Fruit fly (Drosophila melanogaster) whole organism, prepupa: ENCODE measurements around the gene CG11581.
A peak's percentile ranks its signal among the peaks of the same experiment; 100 is the strongest.

Experiments used
- Blimp-1 ChIP-seq: fragments of 200-800 bp; sonication (Bioruptor generic); optimal IDR thresholded peaks from 3 replicates; lab custom pipeline; 2017; ENCODE audit warnings: missing biosample characterization, missing genetic modification characterization, mild to moderate bottlenecking, moderate library complexity, missing genetic modification reagents
- CG10631 ChIP-seq: fragments of 200-800 bp; sonication (Bioruptor generic); optimal IDR thresholded peaks from 2 replicates; lab custom pipeline; 2016; ENCODE audit warnings: missing biosample characterization, missing genetic modification characterization
- CG10669 ChIP-seq: fragments of 200-800 bp; sonication (Bioruptor generic); optimal IDR thresholded peaks from 3 replicates; lab custom pipeline; 2018; ENCODE audit warnings: missing biosample characterization, mild to moderate bottlenecking, missing genetic modification characterization, moderate library complexity
- CG11294 ChIP-seq: fragments of 200-800 bp; sonication (Bioruptor generic); IDR thresholded peaks from 2 replicates; pipeline ENCODE4 v1.3.6; 2022; ENCODE audit warnings: missing biosample characterization, missing genetic modification characterization
- CG11762 ChIP-seq: fragments of 200-800 bp; sonication (Bioruptor generic); optimal IDR thresholded peaks from 3 replicates; lab custom pipeline; 2016; ENCODE audit warnings: missing biosample characterization, missing genetic modification characterization; ENCODE audit not compliant: insufficient read depth
- CG11902 ChIP-seq: fragments of 200-800 bp; sonication (Bioruptor generic); optimal IDR thresholded peaks from 3 replicates; lab custom pipeline; 2016; ENCODE audit warnings: missing biosample characterization, missing genetic modification characterization
- CG15336 ChIP-seq: fragments of 200-800 bp; sonication (Bioruptor generic); IDR thresholded peaks from 2 replicates; pipeline ENCODE4 v1.3.6; 2022; ENCODE audit warnings: missing biosample characterization, missing genetic modification characterization
- CG1621 ChIP-seq: fragments of 200-800 bp; sonication (Bioruptor generic); optimal IDR thresholded peaks from 3 replicates; lab custom pipeline; 2018; ENCODE audit warnings: missing biosample characterization, mild to moderate bottlenecking, missing genetic modification characterization
- CG3032 ChIP-seq: fragments of 200-800 bp; optimal IDR thresholded peaks from 2 replicates; lab custom pipeline; 2019; ENCODE audit warnings: missing biosample characterization, mild to moderate bottlenecking, missing genetic modification characterization, moderate library complexity
- CG31627 ChIP-seq: fragments of 200-800 bp; sonication (Bioruptor generic); optimal IDR thresholded peaks from 3 replicates; lab custom pipeline; 2016; ENCODE audit warnings: missing biosample characterization, missing genetic modification characterization
- CG32006 ChIP-seq: fragments of 200-800 bp; sonication (Bioruptor generic); optimal IDR thresholded peaks from 3 replicates; lab custom pipeline; 2017; ENCODE audit warnings: missing biosample characterization, mild to moderate bottlenecking, missing genetic modification characterization
- CG4318 ChIP-seq: fragments of 200-800 bp; sonication (Bioruptor generic); optimal IDR thresholded peaks from 3 replicates; lab custom pipeline; 2017; ENCODE audit warnings: missing biosample characterization, mild to moderate bottlenecking, missing genetic modification characterization
- CG6163 ChIP-seq: fragments of 200-800 bp; sonication (Bioruptor generic); IDR thresholded peaks from 3 replicates; pipeline ENCODE4 v1.3.6; 2022; ENCODE audit warnings: missing biosample characterization, missing genetic modification characterization
- CG6276 ChIP-seq: fragments of 200-800 bp; sonication (Bioruptor generic); optimal IDR thresholded peaks from 2 replicates; lab custom pipeline; 2017; ENCODE audit warnings: missing biosample characterization, mild to moderate bottlenecking, missing genetic modification characterization
- CG6792 ChIP-seq: fragments of 200-800 bp; sonication (Bioruptor generic); optimal IDR thresholded peaks from 3 replicates; lab custom pipeline; 2016; ENCODE audit warnings: missing biosample characterization, missing genetic modification characterization
- CG8119 ChIP-seq: fragments of 200-800 bp; sonication (Bioruptor generic); IDR thresholded peaks from 3 replicates; pipeline ENCODE4 v1.3.6; 2022; ENCODE audit warnings: missing biosample characterization, missing genetic modification characterization
- CG8319 ChIP-seq: fragments of 200-800 bp; sonication (Bioruptor generic); optimal IDR thresholded peaks from 3 replicates; lab custom pipeline; 2016; ENCODE audit warnings: missing biosample characterization, missing genetic modification characterization
- CG9139 ChIP-seq: fragments of 200-800 bp; sonication (Bioruptor generic); optimal IDR thresholded peaks from 3 replicates; lab custom pipeline; 2017; ENCODE audit warnings: missing biosample characterization, mild to moderate bottlenecking, missing genetic modification characterization
- Eip75B ChIP-seq: fragments of 200-800 bp; sonication (Bioruptor generic); optimal IDR thresholded peaks from 3 replicates; lab custom pipeline; 2016; ENCODE audit warnings: missing biosample characterization, missing genetic modification characterization
- Eip78C ChIP-seq: fragments of 200-800 bp; sonication (Bioruptor generic); peaks from one replicate; lab custom pipeline; 2016; ENCODE audit warnings: missing biosample characterization, missing genetic modification characterization
- Eip93F ChIP-seq: fragments of 200-800 bp; sonication (Bioruptor generic); optimal IDR thresholded peaks from 2 replicates; lab custom pipeline; 2016; ENCODE audit warnings: missing biosample characterization, mild to moderate bottlenecking, missing genetic modification characterization
- Ets21C ChIP-seq: fragments of 200-800 bp; sonication (Bioruptor generic); optimal IDR thresholded peaks from 3 replicates; lab custom pipeline; 2016; ENCODE audit warnings: missing biosample characterization, missing genetic modification characterization
- Ets96B ChIP-seq: fragments of 200-800 bp; optimal IDR thresholded peaks from 2 replicates; lab custom pipeline; 2019; ENCODE audit warnings: missing biosample characterization, mild to moderate bottlenecking, missing genetic modification characterization, moderate library complexity
- Gug ChIP-seq: fragments of 200-800 bp; sonication (Bioruptor generic); IDR thresholded peaks from 2 replicates; pipeline ENCODE4 v1.3.6; 2022; ENCODE audit warnings: missing biosample characterization, missing genetic modification characterization
- Hr38 ChIP-seq: sonication (Bioruptor generic); optimal IDR thresholded peaks from 2 replicates; lab custom pipeline; 2016; ENCODE audit warnings: missing biosample characterization, missing genetic modification characterization
- Hr39 ChIP-seq: fragments of 200-800 bp; sonication (Bioruptor generic); optimal IDR thresholded peaks from 2 replicates; lab custom pipeline; 2016; ENCODE audit warnings: missing biosample characterization, missing genetic modification characterization
- Hr4 ChIP-seq: fragments of 200-800 bp; sonication (Bioruptor generic); optimal IDR thresholded peaks from 3 replicates; lab custom pipeline; 2016; ENCODE audit warnings: missing biosample characterization, missing genetic modification characterization
- Met ChIP-seq: fragments of 200-800 bp; sonication (Bioruptor generic); optimal IDR thresholded peaks from 3 replicates; lab custom pipeline; 2016; ENCODE audit warnings: missing biosample characterization, missing genetic modification characterization
- Smox ChIP-seq: fragments of 200-800 bp; sonication (Bioruptor generic); optimal IDR thresholded peaks from 3 replicates; lab custom pipeline; 2016; ENCODE audit warnings: missing biosample characterization, missing genetic modification characterization
- Sox102F ChIP-seq: fragments of 200-800 bp; sonication (Bioruptor generic); optimal IDR thresholded peaks from 2 replicates; lab custom pipeline; 2016; ENCODE audit warnings: missing biosample characterization, mild to moderate bottlenecking, missing genetic modification characterization
- Sox14 ChIP-seq: fragments of 200-800 bp; sonication (Bioruptor generic); optimal IDR thresholded peaks from 3 replicates; lab custom pipeline; 2016; ENCODE audit warnings: missing biosample characterization, missing genetic modification characterization
- achi ChIP-seq: fragments of 200-800 bp; sonication (Bioruptor generic); optimal IDR thresholded peaks from 3 replicates; lab custom pipeline; 2016; ENCODE audit warnings: missing biosample characterization, missing genetic modification characterization
- acj6 ChIP-seq: fragments of 200-800 bp; sonication (Bioruptor generic); optimal IDR thresholded peaks from 3 replicates; lab custom pipeline; 2016; ENCODE audit warnings: missing biosample characterization, missing genetic modification characterization
- cyc ChIP-seq: fragments of 200-800 bp; sonication (Bioruptor generic); optimal IDR thresholded peaks from 3 replicates; lab custom pipeline; 2016; ENCODE audit warnings: missing biosample characterization, missing genetic modification characterization
- dac ChIP-seq: fragments of 200-800 bp; sonication (Bioruptor generic); optimal IDR thresholded peaks from 2 replicates; lab custom pipeline; 2017; ENCODE audit warnings: missing biosample characterization, mild to moderate bottlenecking, missing genetic modification characterization
- dsx ChIP-seq: fragments of 200-800 bp; optimal IDR thresholded peaks from 3 replicates; lab custom pipeline; 2019; ENCODE audit warnings: missing biosample characterization, mild to moderate bottlenecking, missing genetic modification characterization, moderate library complexity; ENCODE audit not compliant: poor library complexity, severe bottlenecking
- eg ChIP-seq: fragments of 200-800 bp; sonication (Bioruptor generic); IDR thresholded peaks from 3 replicates; pipeline ENCODE4 v1.3.6; 2022; ENCODE audit warnings: missing biosample characterization, missing genetic modification characterization
- esn ChIP-seq: fragments of 200-800 bp; sonication (Bioruptor generic); optimal IDR thresholded peaks from 2 replicates; lab custom pipeline; 2016; ENCODE audit warnings: missing biosample characterization, mild to moderate bottlenecking, missing genetic modification characterization, moderate library complexity
- fd59A ChIP-seq: fragments of 200-800 bp; sonication (Bioruptor generic); optimal IDR thresholded peaks from 2 replicates; lab custom pipeline; 2017; ENCODE audit warnings: missing biosample characterization, mild to moderate bottlenecking, missing genetic modification characterization, missing genetic modification reagents
- fd85E ChIP-seq: fragments of 200-800 bp; sonication (Bioruptor generic); optimal IDR thresholded peaks from 3 replicates; lab custom pipeline; 2016; ENCODE audit warnings: missing biosample characterization, missing genetic modification characterization
- fkh ChIP-seq: fragments of 200-800 bp; sonication (Bioruptor generic); optimal IDR thresholded peaks from 3 replicates; lab custom pipeline; 2017; ENCODE audit warnings: missing biosample characterization, mild to moderate bottlenecking, missing genetic modification characterization, moderate library complexity
- net ChIP-seq: fragments of 200-800 bp; sonication (Bioruptor generic); optimal IDR thresholded peaks from 3 replicates; lab custom pipeline; 2016; ENCODE audit warnings: missing biosample characterization, missing genetic modification characterization
- pdm3 ChIP-seq: fragments of 200-800 bp; sonication (Bioruptor generic); optimal IDR thresholded peaks from 3 replicates; lab custom pipeline; 2016; ENCODE audit warnings: missing biosample characterization, missing genetic modification characterization
- spab ChIP-seq: fragments of 200-800 bp; sonication (Bioruptor generic); optimal IDR thresholded peaks from 2 replicates; lab custom pipeline; 2017; ENCODE audit warnings: missing biosample characterization, mild to moderate bottlenecking, missing genetic modification characterization, missing genetic modification reagents
- topi ChIP-seq: fragments of 200-800 bp; sonication (Bioruptor generic); optimal IDR thresholded peaks from 3 replicates; lab custom pipeline; 2016; ENCODE audit warnings: missing biosample characterization, missing genetic modification characterization
- vri ChIP-seq: fragments of 200-800 bp; sonication (Bioruptor generic); optimal IDR thresholded peaks from 3 replicates; lab custom pipeline; 2016; ENCODE audit warnings: missing biosample characterization, mild to moderate bottlenecking, missing genetic modification characterization

CG11581 gene

dm6 chrX:14213509-14214154 is 36.9 kb downstream of the CG11581 start (continued):
- TF ChIP-seq CG6792 (GFP tag; lab: Kevin White, UChicago) = no peak
- TF ChIP-seq net (GFP tag; lab: Kevin White, UChicago) = peak; percentile 5
- peak; percentile 18 for TF ChIP-seq fkh (GFP tag; lab: Kevin White, UChicago)
- peak; percentile 16 for TF ChIP-seq Eip75B (GFP tag; lab: Kevin White, UChicago)
- no peak for TF ChIP-seq CG31627
- no peak for TF ChIP-seq fd59A
- peak; percentile 66 for TF ChIP-seq CG15336 (GFP tag; lab: Robert Waterston, UW)
- TF ChIP-seq spab (GFP tag; lab: Kevin White, UChicago) = no peak
- TF ChIP-seq CG10669 (GFP tag; lab: Kevin White, UChicago) = no peak
- TF ChIP-seq Eip78C = peak; percentile 77
- no peak for TF ChIP-seq Sox102F (GFP tag; lab: Kevin White, UChicago)
- no peak for TF ChIP-seq Hr39 (GFP tag; lab: Kevin White, UChicago)
- peak; percentile 30 for TF ChIP-seq pdm3 (GFP tag; lab: Kevin White, UChicago)
- TF ChIP-seq topi (GFP tag; lab: Kevin White, UChicago) = no peak
- no peak for TF ChIP-seq fd85E (GFP tag; lab: Kevin White, UChicago)
- TF ChIP-seq CG11762 (GFP tag; lab: Kevin White, UChicago) = no peak
- no peak for TF ChIP-seq Ets96B (tag; lab: Kevin White, UChicago)
- no peak for TF ChIP-seq CG8319
- no peak for TF ChIP-seq CG9139 (GFP tag; lab: Kevin White, UChicago)
- peak; percentile 51 for TF ChIP-seq CG6276 (GFP tag; lab: Kevin White, UChicago)
- peak; percentile 12 for TF ChIP-seq CG10631

dm6 chrX:14214505-14215449 is 38.1 kb downstream of the CG11581 start:
- TF ChIP-seq esn = no peak
- TF ChIP-seq CG6276 (GFP tag; lab: Kevin White, UChicago) = peak; percentile 87
- no peak for TF ChIP-seq Eip93F (GFP tag; lab: Kevin White, UChicago)
- TF ChIP-seq CG1621 (tag; lab: Kevin White, UChicago) = peak; percentile 47
- TF ChIP-seq Gug (GFP tag; lab: Robert Waterston, UW) = peak; percentile 80
- TF ChIP-seq Ets96B (tag; lab: Kevin White, UChicago) = peak; percentile 75
- no peak for TF ChIP-seq cyc
- peak; percentile 43 for TF ChIP-seq Hr4 (GFP tag; lab: Kevin White, UChicago)
- TF ChIP-seq Smox (GFP tag; lab: Kevin White, UChicago) = no peak
- TF ChIP-seq dac (GFP tag; lab: Kevin White, UChicago) = peak; percentile 69
- peak; percentile 85 for TF ChIP-seq CG11294
- TF ChIP-seq CG4318 (GFP tag; lab: Kevin White, UChicago) = peak; percentile 69
- no peak for TF ChIP-seq fd85E (GFP tag; lab: Kevin White, UChicago)
- peak; percentile 71 for TF ChIP-seq achi (GFP tag; lab: Kevin White, UChicago)
- TF ChIP-seq CG32006 (GFP tag; lab: Kevin White, UChicago) = peak; percentile 91
- TF ChIP-seq Sox14 (GFP tag; lab: Kevin White, UChicago) = peak; percentile 39
- no peak for TF ChIP-seq Ets21C (GFP tag; lab: Kevin White, UChicago)
- peak; percentile 45 for TF ChIP-seq CG11762 (GFP tag; lab: Kevin White, UChicago)
- peak; percentile 69 for TF ChIP-seq acj6
- peak; percentile 72 for TF ChIP-seq dsx (GFP tag; lab: Kevin White, UChicago)
- TF ChIP-seq spab (GFP tag; lab: Kevin White, UChicago) = peak; percentile 65
- TF ChIP-seq fkh (GFP tag; lab: Kevin White, UChicago) = no peak
- TF ChIP-seq CG3032 (tag; lab: Kevin White, UChicago) = peak; percentile 75
- TF ChIP-seq vri (GFP tag; lab: Kevin White, UChicago) = no peak
- TF ChIP-seq CG11902 (GFP tag; lab: Kevin White, UChicago) = no peak
- TF ChIP-seq CG8119 = peak; percentile 86
- TF ChIP-seq Met (GFP tag; lab: Kevin White, UChicago) = peak; percentile 15
- no peak for TF ChIP-seq CG31627
- no peak for TF ChIP-seq Blimp-1 (GFP tag; lab: Kevin White, UChicago)
- TF ChIP-seq Hr38 (GFP tag; lab: Kevin White, UChicago) = no peak
- TF ChIP-seq topi (GFP tag; lab: Kevin White, UChicago) = no peak
- TF ChIP-seq eg (GFP tag; lab: Robert Waterston, UW) = peak; percentile 84
- TF ChIP-seq CG6163 (GFP tag; lab: Robert Waterston, UW) = peak; percentile 80
